Worm (Caenorhabditis elegans) whole organism, L1 larva: ENCODE data around the gene F13B12.2.
A peak's percentile ranks its signal among the peaks of the same experiment; 100 is the strongest.

Source experiments
- C04F5.9 ChIP-seq: sonication (generic microtip); optimal IDR thresholded peaks from 2 replicates; lab custom pipeline; 2016; ENCODE audit warnings: missing genetic modification characterization, missing compliant biosample characterization
- F16B12.6 ChIP-seq: fragments of 150-350 bp; optimal IDR thresholded peaks from 2 replicates; lab custom pipeline; 2014; ENCODE audit warnings: missing biosample characterization, missing genetic modification characterization
- aly-2 ChIP-seq: fragments of 150-350 bp; optimal IDR thresholded peaks from 2 replicates; lab custom pipeline; 2014; ENCODE audit warnings: missing biosample characterization, missing genetic modification characterization
- ceh-63 ChIP-seq: fragments of 200-800 bp; sonication (Bioruptor generic); optimal IDR thresholded peaks from 2 replicates; lab custom pipeline; 2018; ENCODE audit warnings: mild to moderate bottlenecking, missing genetic modification characterization, missing compliant biosample characterization
- ceh-8 ChIP-seq: fragments of 200-800 bp; sonication (Bioruptor generic); optimal IDR thresholded peaks from 2 replicates; lab custom pipeline; 2018; ENCODE audit warnings: mild to moderate bottlenecking, missing genetic modification characterization, moderate library complexity, missing compliant biosample characterization
- ceh-90 ChIP-seq: sonication (generic microtip); optimal IDR thresholded peaks from 2 replicates; lab custom pipeline; 2016; ENCODE audit warnings: missing genetic modification characterization, missing compliant biosample characterization
- ces-1 ChIP-seq: fragments of 150-350 bp; optimal IDR thresholded peaks from 2 replicates; lab custom pipeline; 2014; ENCODE audit warnings: missing biosample characterization, missing genetic modification reagents, missing genetic modification characterization
- dpl-1 ChIP-seq, 3 experiments: fragments of 150-350 bp in 2 of 3; sonication (generic microtip) in 1 of 3; optimal IDR thresholded peaks; 2 replicates each; lab custom pipeline; 2014 to 2017; ENCODE audit warnings: missing biosample characterization in 3 of 3, missing genetic modification characterization in 3 of 3, missing genetic modification reagents in 3 of 3
- egl-27 ChIP-seq, 2 experiments: fragments of 150-350 bp in 1 of 2; sonication (generic microtip); optimal IDR thresholded peaks; 3 replicates each; lab custom pipeline; 2017 to 2018; ENCODE audit warnings: missing biosample characterization in 2 of 2, missing genetic modification characterization in 2 of 2, missing genetic modification reagents in 2 of 2
- elt-2 ChIP-seq: sonication (generic microtip); optimal IDR thresholded peaks from 2 replicates; lab custom pipeline; 2016; ENCODE audit warnings: missing genetic modification characterization, mild to moderate bottlenecking, inconsistent platforms, missing compliant biosample characterization, missing genetic modification reagents
- elt-3 ChIP-seq, 6 experiments: fragments of 150-350 bp in 1 of 6; sonication (generic microtip); optimal IDR thresholded peaks; 2 replicates each; lab custom pipeline; 2017 to 2018; ENCODE audit warnings: missing biosample characterization in 6 of 6, missing genetic modification characterization in 6 of 6, inconsistent platforms in 1 of 6
- fkh-10 ChIP-seq: sonication (generic microtip); optimal IDR thresholded peaks from 2 replicates; lab custom pipeline; 2017; ENCODE audit warnings: missing biosample characterization, missing genetic modification reagents, missing genetic modification characterization
- fkh-4 ChIP-seq: sonication (generic microtip); optimal IDR thresholded peaks from 2 replicates; lab custom pipeline; 2016; ENCODE audit warnings: missing compliant biosample characterization, missing genetic modification characterization, borderline replicate concordance
- hpl-2 ChIP-seq: fragments of 150-350 bp; optimal IDR thresholded peaks from 2 replicates; lab custom pipeline; 2014; ENCODE audit warnings: missing biosample characterization, missing genetic modification reagents, missing genetic modification characterization
- isw-1 ChIP-seq: fragments of 200-800 bp; sonication (Bioruptor generic); IDR thresholded peaks from 2 replicates; pipeline ENCODE4 v1.3.6; 2022; ENCODE audit warnings: missing genetic modification characterization, missing compliant biosample characterization
- lin-14 ChIP-seq: fragments of 200-800 bp; sonication (Bioruptor generic); optimal IDR thresholded peaks from 2 replicates; lab custom pipeline; 2018; ENCODE audit warnings: mild to moderate bottlenecking, missing genetic modification characterization, moderate library complexity, missing compliant biosample characterization
- lin-39 ChIP-seq: fragments of 150-350 bp; optimal IDR thresholded peaks from 2 replicates; lab custom pipeline; 2014; ENCODE audit warnings: missing biosample characterization, missing genetic modification reagents, missing genetic modification characterization
- mab-9 ChIP-seq: fragments of 200-800 bp; sonication (Bioruptor generic); IDR thresholded peaks from 2 replicates; pipeline ENCODE4 v1.3.6; 2022; ENCODE audit warnings: missing genetic modification reagents, missing genetic modification characterization, missing compliant biosample characterization
- nhr-11 ChIP-seq: fragments of 150-350 bp; optimal IDR thresholded peaks from 2 replicates; lab custom pipeline; 2014; ENCODE audit warnings: missing biosample characterization, missing genetic modification characterization
- nhr-19 ChIP-seq: fragments of 200-800 bp; sonication (Bioruptor generic); conservative IDR thresholded peaks from 2 replicates; pipeline ENCODE4 v1.3.6; 2022; ENCODE audit warnings: missing genetic modification characterization, missing compliant biosample characterization
- nhr-28 ChIP-seq: fragments of 150-350 bp; optimal IDR thresholded peaks from 2 replicates; lab custom pipeline; 2014; ENCODE audit warnings: missing biosample characterization, missing genetic modification characterization
- nhr-47 ChIP-seq: sonication (generic microtip); optimal IDR thresholded peaks from 2 replicates; lab custom pipeline; 2016; ENCODE audit warnings: mild to moderate bottlenecking, missing genetic modification characterization, moderate library complexity, missing compliant biosample characterization
- nhr-71 ChIP-seq: sonication (generic microtip); optimal IDR thresholded peaks from 2 replicates; lab custom pipeline; 2016; ENCODE audit warnings: mild to moderate bottlenecking, missing genetic modification characterization, moderate library complexity, missing compliant biosample characterization
- nhr-76 ChIP-seq: sonication (generic microtip); optimal IDR thresholded peaks from 2 replicates; lab custom pipeline; 2017; ENCODE audit warnings: missing biosample characterization, missing genetic modification characterization
- nhr-85 ChIP-seq: sonication (generic microtip); peaks from one replicate; lab custom pipeline; 2016; ENCODE audit warnings: missing genetic modification characterization, inconsistent platforms, missing compliant biosample characterization
- nhr-90 ChIP-seq: sonication (generic microtip); optimal IDR thresholded peaks from 2 replicates; lab custom pipeline; 2016; ENCODE audit warnings: mild to moderate bottlenecking, missing genetic modification characterization, missing compliant biosample characterization; ENCODE audit not compliant: poor library complexity
- pax-3 ChIP-seq: fragments of 200-800 bp; sonication (Bioruptor generic); optimal IDR thresholded peaks from 2 replicates; lab custom pipeline; 2018; ENCODE audit warnings: mild to moderate bottlenecking, missing genetic modification characterization, moderate library complexity, missing compliant biosample characterization
- snpc-4 ChIP-seq: fragments of 150-350 bp; optimal IDR thresholded peaks from 2 replicates; lab custom pipeline; 2014; ENCODE audit warnings: missing biosample characterization, missing genetic modification characterization
- snu-23 ChIP-seq: sonication (generic microtip); optimal IDR thresholded peaks from 2 replicates; lab custom pipeline; 2016; ENCODE audit warnings: missing genetic modification characterization, missing compliant biosample characterization
- sptf-1 ChIP-seq: fragments of 150-350 bp; optimal IDR thresholded peaks from 2 replicates; lab custom pipeline; 2014; ENCODE audit warnings: missing biosample characterization, missing genetic modification characterization
- tlp-1 ChIP-seq: fragments of 150-350 bp; optimal IDR thresholded peaks from 2 replicates; lab custom pipeline; 2014; ENCODE audit warnings: missing biosample characterization, missing genetic modification characterization
- unc-62 ChIP-seq: fragments of 150-350 bp; optimal IDR thresholded peaks from 2 replicates; lab custom pipeline; 2014; ENCODE audit warnings: missing biosample characterization, missing genetic modification reagents, missing genetic modification characterization
- unc-86 ChIP-seq: sonication (generic microtip); optimal IDR thresholded peaks from 2 replicates; lab custom pipeline; 2016; ENCODE audit warnings: missing genetic modification characterization, missing compliant biosample characterization
- zip-4 ChIP-seq: fragments of 200-800 bp; sonication (Bioruptor generic); optimal IDR thresholded peaks from 2 replicates; lab custom pipeline; 2018; ENCODE audit warnings: mild to moderate bottlenecking, missing genetic modification characterization, moderate library complexity, missing compliant biosample characterization
- ztf-11 ChIP-seq, 2 experiments: sonication (generic microtip); optimal IDR thresholded peaks; 2 replicates each; lab custom pipeline; 2016 to 2017; ENCODE audit warnings: missing genetic modification characterization in 2 of 2, missing biosample characterization in 1 of 2, missing compliant biosample characterization in 1 of 2

The F13B12.2 gene

DNA sequence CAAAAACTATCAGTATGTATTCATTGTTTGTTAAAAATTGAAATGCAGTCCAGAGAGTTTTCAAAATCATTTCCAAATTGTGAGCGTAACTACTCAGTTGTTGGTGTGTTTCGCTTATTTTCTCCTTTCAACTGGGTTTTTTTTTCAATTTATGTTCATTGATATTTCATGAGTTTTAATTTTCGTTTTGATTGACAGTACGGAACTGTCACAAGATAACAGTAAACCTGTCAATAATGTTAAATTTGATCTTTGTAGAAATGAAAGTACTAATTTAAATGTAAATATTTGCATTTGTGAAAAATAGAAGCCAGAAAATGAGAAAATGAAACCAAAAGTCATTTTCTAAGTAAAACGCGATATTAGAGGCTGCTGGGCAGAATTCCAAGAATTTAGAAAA is 33.7 kb upstream of the F13B12.2 start:
- TF ChIP-seq nhr-28 (tag; lab: Kevin White, UChicago) (no peak), tlp-1 (tag; lab: Kevin White, UChicago) (no peak), nhr-47 (tag; lab: Kevin White, UChicago) (no peak), dpl-1 (GFP tag; optimal IDR thresholded peaks at IDR 0.05; lab: Kevin White, UChicago) (no peak), snpc-4 (tag; lab: Kevin White, UChicago) (no peak), zip-4 (GFP tag; lab: Kevin White, UChicago) (no peak)
- TF ChIP-seq, all 84 proteins: peak for 0

ce11 chrIV:10461767-10462166 is 32.8 kb upstream of the F13B12.2 start, which contains the start of gene mec-3:
mec-3 (minus strand) TSS chrIV:10461867.
- no peak for TF ChIP-seq lin-14 (GFP tag; lab: Kevin White, UChicago)
- no peak for TF ChIP-seq sptf-1 (tag; lab: Kevin White, UChicago)
- no peak for TF ChIP-seq egl-27 (tag; optimal IDR thresholded peaks at IDR 0.05; lab: Kevin White, UChicago)
- no peak for TF ChIP-seq aly-2 (tag; lab: Kevin White, UChicago)
- TF ChIP-seq unc-86 (tag; lab: Kevin White, UChicago): peak; percentile 43

ce11 chrIV:10457137-10457536 is 28.2 kb upstream of the F13B12.2 start, which contains the start of gene srb-17:
srb-17 (minus strand) TSS chrIV:10457237.
- TF ChIP-seq ztf-11 (tag; optimal IDR thresholded peaks at IDR 0.05; lab: Kevin White, UChicago) (no peak), snu-23 (GFP tag; lab: Kevin White, UChicago) (no peak), ceh-63 (GFP tag; lab: Kevin White, UChicago) (no peak), ces-1 (GFP tag; lab: Kevin White, UChicago) (no peak), ceh-90 (tag; lab: Kevin White, UChicago) (no peak), C04F5.9 (tag; lab: Kevin White, UChicago) (no peak), nhr-71 (tag; lab: Kevin White, UChicago) (no peak), egl-27 (tag; optimal IDR thresholded peaks at IDR 0.05; lab: Kevin White, UChicago) (no peak), mab-9 (no peak), elt-3 (tag; optimal IDR thresholded peaks at IDR 0.05; lab: Kevin White, UChicago) (no peak), unc-62 (GFP tag; lab: Kevin White, UChicago) (no peak), nhr-19 (GFP tag; lab: Robert Waterston, UW) (no peak), F16B12.6 (tag; lab: Kevin White, UChicago) (no peak), isw-1 (GFP tag; lab: Robert Waterston, UW) (no peak), nhr-11 (no peak), nhr-76 (tag; lab: Kevin White, UChicago) (no peak)

ce11 chrIV:10453001-10453400 is 24.1 kb upstream of the F13B12.2 start, which contains the start of gene F01D4.8:
F01D4.8 (minus strand) TSS chrIV:10453101.
- TF ChIP-seq ceh-8 (GFP tag; lab: Kevin White, UChicago) (no peak), fkh-10 (no peak), isw-1 (GFP tag; lab: Robert Waterston, UW) (no peak), elt-2 (tag; lab: Kevin White, UChicago) (no peak), lin-39 (tag; lab: Kevin White, UChicago) (no peak), snpc-4 (tag; lab: Kevin White, UChicago) (no peak), hpl-2 (GFP tag; lab: Kevin White, UChicago) (no peak), ztf-11 (tag; optimal IDR thresholded peaks at IDR 0.05; lab: Kevin White, UChicago) (no peak), nhr-11 (no peak), mab-9 (no peak), pax-3 (tag; lab: Kevin White, UChicago) (no peak), nhr-85 (tag; lab: Kevin White, UChicago) (no peak), fkh-4 (tag; lab: Kevin White, UChicago) (no peak), nhr-90 (no peak)
